Fruit fly (Drosophila melanogaster) whole organism, embryonic: ENCODE measurements around the gene Leash.

ENCODE experiments used
- Hr3 ChIP-seq: fragments of 200-800 bp; sonication (Bioruptor generic); optimal IDR thresholded peaks from 3 replicates; lab custom pipeline; 2016; ENCODE audit warnings: missing biosample characterization, missing genetic modification characterization
- oc ChIP-seq: fragments of 200-800 bp; sonication (Bioruptor generic); optimal IDR thresholded peaks from 2 replicates; lab custom pipeline; 2018; ENCODE audit warnings: missing biosample characterization, mild to moderate bottlenecking, missing genetic modification characterization, moderate library complexity
- sc ChIP-seq, 3 experiments: fragments of >200 bp in 2 of 3; fragments of 200-800 bp in 1 of 3; sonication (Bioruptor generic) in 1 of 3; optimal IDR thresholded peaks; 2 replicates in 2 of 3; 3 replicates in 1 of 3; lab custom pipeline; 2017; ENCODE audit warnings: mild to moderate bottlenecking in 1 of 3, missing biosample characterization in 1 of 3, missing genetic modification characterization in 1 of 3, missing genetic modification reagents in 1 of 3

DNA sequence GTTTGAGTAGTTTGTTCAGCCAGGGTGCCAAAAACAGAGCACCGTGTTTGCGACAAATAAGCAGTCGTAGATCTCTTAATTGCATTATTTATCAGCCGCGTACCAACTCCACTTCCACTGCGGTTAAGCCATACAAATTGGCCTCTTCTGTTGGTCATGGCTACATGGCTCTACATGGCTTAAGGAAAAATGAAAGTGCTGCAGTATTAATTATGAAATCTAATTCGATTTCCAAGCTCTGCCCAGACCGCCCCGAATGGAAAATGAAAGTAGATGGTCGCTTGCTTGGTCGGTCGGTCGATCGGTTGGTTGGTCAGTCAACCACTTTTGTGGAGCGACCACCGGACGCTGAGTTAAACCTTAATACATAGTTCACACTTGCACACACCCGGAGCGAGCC lies 48.4 kb upstream of the Leash start:
- TF ChIP-seq Hr3 (GFP tag; lab: Kevin White, UChicago) (no peak), oc (tag; lab: Kevin White, UChicago) (peak; percentile 44), sc (optimal IDR thresholded peaks at IDR 0.05; lab: Kevin White, UChicago) (no peak), sc (GFP tag; optimal IDR thresholded peaks at IDR 0.05; lab: Kevin White, UChicago) (no peak)
